Fruit fly (Drosophila melanogaster) whole organism, embryonic: Measurements from ENCODE around the gene Polr3F.

Source experiments
- CG10366 ChIP-seq: fragments of 200-800 bp; sonication (Bioruptor generic); IDR thresholded peaks from 2 replicates; pipeline ENCODE4 v1.3.6; 2022; ENCODE audit warnings: missing biosample characterization, missing genetic modification characterization
- CG11085 ChIP-seq: fragments of 200-800 bp; sonication (Bioruptor generic); IDR thresholded peaks from 2 replicates; pipeline ENCODE4 v1.3.6; 2022; ENCODE audit warnings: missing biosample characterization, missing genetic modification characterization
- CG11398 ChIP-seq: fragments of 200-800 bp; sonication (Bioruptor generic); optimal IDR thresholded peaks from 2 replicates; lab custom pipeline; 2016; ENCODE audit warnings: missing biosample characterization, missing genetic modification characterization
- CG11723 ChIP-seq: fragments of 200-800 bp; sonication (Bioruptor generic); optimal IDR thresholded peaks from 2 replicates; lab custom pipeline; 2017; ENCODE audit warnings: missing biosample characterization, mild to moderate bottlenecking, missing genetic modification characterization
- CG12071 ChIP-seq: fragments of 200-800 bp; sonication (Bioruptor generic); optimal IDR thresholded peaks from 3 replicates; lab custom pipeline; 2018; ENCODE audit warnings: missing biosample characterization, mild to moderate bottlenecking, missing genetic modification characterization
- CG12236 ChIP-seq: fragments of 200-800 bp; sonication (Bioruptor generic); optimal IDR thresholded peaks from 2 replicates; lab custom pipeline; 2016; ENCODE audit warnings: missing biosample characterization, missing genetic modification characterization
- CG12744 ChIP-seq: fragments of 200-800 bp; sonication (Bioruptor generic); optimal IDR thresholded peaks from 2 replicates; lab custom pipeline; 2016; ENCODE audit warnings: missing biosample characterization, missing genetic modification characterization
- CG12942 ChIP-seq: fragments of 200-800 bp; sonication (Bioruptor generic); optimal IDR thresholded peaks from 3 replicates; lab custom pipeline; 2016; ENCODE audit warnings: missing biosample characterization, missing genetic modification characterization
- CG13287 ChIP-seq: fragments of 200-800 bp; sonication (Bioruptor generic); IDR thresholded peaks from 2 replicates; pipeline ENCODE4 v1.3.6; 2022; ENCODE audit warnings: missing biosample characterization, missing genetic modification characterization; ENCODE audit not compliant: partially characterized antibody
- CG13624 ChIP-seq: fragments of 200-800 bp; sonication (Bioruptor generic); optimal IDR thresholded peaks from 2 replicates; lab custom pipeline; 2016; ENCODE audit warnings: missing biosample characterization, missing genetic modification characterization
- CG14965 ChIP-seq: fragments of 200-800 bp; sonication (Bioruptor generic); optimal IDR thresholded peaks from 2 replicates; lab custom pipeline; 2016; ENCODE audit warnings: missing biosample characterization, missing genetic modification characterization, borderline replicate concordance
- CG15011 ChIP-seq: fragments of 200-800 bp; sonication (Bioruptor generic); optimal IDR thresholded peaks from 3 replicates; lab custom pipeline; 2018; ENCODE audit warnings: missing biosample characterization, mild to moderate bottlenecking, missing genetic modification characterization
- CG15514 ChIP-seq: fragments of 200-800 bp; sonication (Bioruptor generic); optimal IDR thresholded peaks from 3 replicates; lab custom pipeline; 2017; ENCODE audit warnings: missing biosample characterization, missing genetic modification characterization, mild to moderate bottlenecking, moderate library complexity, missing genetic modification reagents
- CG15601 ChIP-seq: fragments of 200-800 bp; sonication (Bioruptor generic); optimal IDR thresholded peaks from 3 replicates; lab custom pipeline; 2019; ENCODE audit warnings: missing biosample characterization, mild to moderate bottlenecking, missing genetic modification characterization, moderate library complexity
- CG2202 ChIP-seq: fragments of 200-800 bp; sonication (Bioruptor generic); optimal IDR thresholded peaks from 2 replicates; lab custom pipeline; 2018; ENCODE audit warnings: missing biosample characterization, mild to moderate bottlenecking, missing genetic modification characterization
- CG2712 ChIP-seq: fragments of 200-800 bp; optimal IDR thresholded peaks from 3 replicates; lab custom pipeline; 2019; ENCODE audit warnings: missing biosample characterization, mild to moderate bottlenecking, missing genetic modification characterization, moderate library complexity
- CG30403 ChIP-seq: fragments of 200-800 bp; sonication (Bioruptor generic); optimal IDR thresholded peaks from 3 replicates; lab custom pipeline; 2016; ENCODE audit warnings: missing biosample characterization, missing genetic modification characterization
- CG4707 ChIP-seq: fragments of 200-800 bp; sonication (Bioruptor generic); optimal IDR thresholded peaks from 2 replicates; lab custom pipeline; 2018; ENCODE audit warnings: missing biosample characterization, mild to moderate bottlenecking, missing genetic modification characterization, moderate library complexity
- CG4820 ChIP-seq: fragments of 200-800 bp; sonication (Bioruptor generic); optimal IDR thresholded peaks from 3 replicates; lab custom pipeline; 2016; ENCODE audit warnings: missing biosample characterization, missing genetic modification characterization
- CG6254 ChIP-seq: fragments of 200-800 bp; sonication (Bioruptor generic); optimal IDR thresholded peaks from 3 replicates; lab custom pipeline; 2017; ENCODE audit warnings: mild to moderate bottlenecking, missing biosample characterization, missing genetic modification reagents, missing genetic modification characterization
- CG6689 ChIP-seq: fragments of 200-800 bp; sonication (Bioruptor generic); IDR thresholded peaks from 2 replicates; pipeline ENCODE4 v1.3.6; 2022; ENCODE audit warnings: missing biosample characterization, missing genetic modification characterization
- CG8388 ChIP-seq: fragments of 200-800 bp; sonication (Bioruptor generic); optimal IDR thresholded peaks from 2 replicates; lab custom pipeline; 2019; ENCODE audit warnings: missing biosample characterization, mild to moderate bottlenecking, missing genetic modification characterization, moderate library complexity
- CHES-1-like ChIP-seq: fragments of 200-800 bp; sonication (Bioruptor generic); optimal IDR thresholded peaks from 2 replicates; lab custom pipeline; 2016; ENCODE audit warnings: missing biosample characterization, missing genetic modification characterization
- CkIIα-i1 ChIP-seq: fragments of 200-800 bp; sonication (Bioruptor generic); IDR thresholded peaks from 2 replicates; pipeline ENCODE4 v1.3.6; 2022; ENCODE audit warnings: missing biosample characterization, missing genetic modification characterization
- Dp ChIP-seq: fragments of 200-800 bp; sonication (Bioruptor generic); optimal IDR thresholded peaks from 2 replicates; lab custom pipeline; 2018; ENCODE audit warnings: missing biosample characterization, mild to moderate bottlenecking, missing genetic modification characterization, moderate library complexity
- E2f2 ChIP-seq: fragments of 200-800 bp; sonication (Bioruptor generic); IDR thresholded peaks from 2 replicates; pipeline ENCODE4 v1.3.6; 2022; ENCODE audit warnings: missing biosample characterization, missing genetic modification characterization
- ERR ChIP-seq: fragments of 200-800 bp; sonication (Bioruptor generic); optimal IDR thresholded peaks from 2 replicates; lab custom pipeline; 2016; ENCODE audit warnings: missing biosample characterization, missing genetic modification characterization
- H2.0 ChIP-seq: fragments of 200-800 bp; sonication (Bioruptor generic); IDR thresholded peaks from 2 replicates; pipeline ENCODE4 v1.3.6; 2022; ENCODE audit warnings: missing biosample characterization, missing genetic modification characterization
- Hand ChIP-seq: fragments of 200-800 bp; sonication (Bioruptor generic); optimal IDR thresholded peaks from 2 replicates; lab custom pipeline; 2017; ENCODE audit warnings: mild to moderate bottlenecking, missing biosample characterization, missing genetic modification reagents, missing genetic modification characterization
- Nf-YC ChIP-seq: fragments of 200-800 bp; optimal IDR thresholded peaks from 3 replicates; lab custom pipeline; 2019; ENCODE audit warnings: missing biosample characterization, mild to moderate bottlenecking, missing genetic modification characterization, moderate library complexity
- Poxn ChIP-seq: fragments of 200-800 bp; sonication (Bioruptor generic); IDR thresholded peaks from 2 replicates; pipeline ENCODE4 v1.3.6; 2022; ENCODE audit warnings: missing biosample characterization, missing genetic modification characterization
- Spps ChIP-seq: fragments of 200-800 bp; sonication (Bioruptor generic); optimal IDR thresholded peaks from 2 replicates; lab custom pipeline; 2018; ENCODE audit warnings: missing biosample characterization, mild to moderate bottlenecking, missing genetic modification characterization
- amos ChIP-seq: fragments of 200-800 bp; sonication (Bioruptor generic); IDR thresholded peaks from 2 replicates; pipeline ENCODE4 v1.3.6; 2022; ENCODE audit warnings: missing biosample characterization, missing genetic modification characterization; ENCODE audit not compliant: partially characterized antibody
- ara ChIP-seq: fragments of 200-800 bp; sonication (Bioruptor generic); IDR thresholded peaks from 2 replicates; pipeline ENCODE4 v1.3.6; 2022; ENCODE audit warnings: missing biosample characterization, missing genetic modification characterization
- bowl ChIP-seq: fragments of 200-800 bp; sonication (Bioruptor generic); IDR thresholded peaks from 2 replicates; pipeline ENCODE4 v1.3.6; 2022; ENCODE audit warnings: missing biosample characterization, missing genetic modification characterization
- dimm ChIP-seq: fragments of 200-800 bp; sonication (Bioruptor generic); IDR thresholded peaks from 2 replicates; pipeline ENCODE4 v1.3.6; 2022; ENCODE audit warnings: missing biosample characterization, missing genetic modification characterization
- ems ChIP-seq: fragments of 200-800 bp; sonication (Bioruptor generic); optimal IDR thresholded peaks from 3 replicates; lab custom pipeline; 2016; ENCODE audit warnings: missing biosample characterization, missing genetic modification characterization
- fd96Cb ChIP-seq: fragments of 200-800 bp; sonication (Bioruptor generic); optimal IDR thresholded peaks from 2 replicates; lab custom pipeline; 2018; ENCODE audit warnings: missing biosample characterization, mild to moderate bottlenecking, missing genetic modification characterization, moderate library complexity
- gro ChIP-seq: fragments of 200-800 bp; sonication (Bioruptor generic); optimal IDR thresholded peaks from 2 replicates; lab custom pipeline; 2016; ENCODE audit warnings: missing biosample characterization, missing genetic modification characterization
- gt ChIP-seq: fragments of 200-800 bp; sonication (Bioruptor generic); IDR thresholded peaks from 2 replicates; pipeline ENCODE4 v1.3.6; 2022; ENCODE audit warnings: missing biosample characterization, missing genetic modification characterization
- hb ChIP-seq: fragments of 200-800 bp; sonication (Bioruptor generic); IDR thresholded peaks from 3 replicates; pipeline ENCODE4 v1.3.6; 2022; ENCODE audit warnings: missing biosample characterization, missing genetic modification characterization; ENCODE audit not compliant: partially characterized antibody
- inv ChIP-seq: fragments of 200-800 bp; sonication (Bioruptor generic); IDR thresholded peaks from 2 replicates; pipeline ENCODE4 v1.3.6; 2022; ENCODE audit warnings: missing biosample characterization, missing genetic modification characterization; ENCODE audit not compliant: partially characterized antibody
- ken ChIP-seq: fragments of 200-800 bp; sonication (Bioruptor generic); IDR thresholded peaks from 3 replicates; pipeline ENCODE4 v1.3.6; 2022; ENCODE audit warnings: missing biosample characterization, missing genetic modification characterization
- lbe ChIP-seq: fragments of 200-800 bp; sonication (Bioruptor generic); optimal IDR thresholded peaks from 2 replicates; lab custom pipeline; 2016; ENCODE audit warnings: missing biosample characterization, mild to moderate bottlenecking, missing genetic modification characterization
- rib ChIP-seq: fragments of 200-800 bp; sonication (Bioruptor generic); IDR thresholded peaks from 2 replicates; pipeline ENCODE4 v1.3.6; 2022; ENCODE audit warnings: missing biosample characterization, missing genetic modification characterization
- scrt ChIP-seq: fragments of 200-800 bp; sonication (Bioruptor generic); optimal IDR thresholded peaks from 2 replicates; lab custom pipeline; 2018; ENCODE audit warnings: missing biosample characterization, mild to moderate bottlenecking, missing genetic modification characterization, moderate library complexity
- sens-2 ChIP-seq: fragments of 200-800 bp; sonication (Bioruptor generic); IDR thresholded peaks from 2 replicates; pipeline ENCODE4 v1.3.6; 2022; ENCODE audit warnings: missing biosample characterization, missing genetic modification characterization
- sisA ChIP-seq: fragments of 200-800 bp; sonication (Bioruptor generic); IDR thresholded peaks from 2 replicates; pipeline ENCODE4 v1.3.6; 2022; ENCODE audit warnings: missing biosample characterization, missing genetic modification characterization
- slou ChIP-seq: fragments of 200-800 bp; sonication (Bioruptor generic); optimal IDR thresholded peaks from 3 replicates; lab custom pipeline; 2016; ENCODE audit warnings: missing biosample characterization, missing genetic modification characterization
- unc-4 ChIP-seq: fragments of 200-800 bp; sonication (Bioruptor generic); IDR thresholded peaks from 2 replicates; pipeline ENCODE4 v1.3.6; 2022; ENCODE audit warnings: missing biosample characterization, missing genetic modification characterization; ENCODE audit not compliant: partially characterized antibody
- zen2 ChIP-seq: fragments of 200-800 bp; sonication (Bioruptor generic); IDR thresholded peaks from 3 replicates; pipeline ENCODE4 v1.3.6; 2022; ENCODE audit warnings: missing biosample characterization, missing genetic modification characterization; ENCODE audit not compliant: partially characterized antibody
- zfh2 ChIP-seq: fragments of 200-800 bp; sonication (Bioruptor generic); optimal IDR thresholded peaks from 2 replicates; lab custom pipeline; 2016; ENCODE audit warnings: missing biosample characterization, missing genetic modification characterization

The Polr3F gene

DNA sequence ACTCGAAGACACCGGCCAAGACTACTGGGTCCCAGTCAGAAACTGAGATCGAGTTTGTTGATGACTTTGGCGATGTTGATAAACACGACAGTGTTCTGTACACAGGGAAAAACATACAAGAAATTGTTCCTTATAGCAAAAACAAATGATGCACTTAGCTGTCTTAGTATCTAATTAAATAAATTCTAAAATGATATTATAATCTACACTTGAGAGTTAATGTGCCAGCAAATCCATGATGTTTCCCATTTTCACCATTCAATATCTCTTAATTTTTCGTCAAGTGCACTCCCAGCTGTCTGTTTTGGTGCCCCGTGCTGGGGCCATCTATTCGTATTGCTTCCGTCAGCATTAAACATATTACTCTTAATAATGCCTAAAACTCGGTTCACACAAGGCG, 33.1 kb upstream of the Polr3F start (continued):
- TF ChIP-seq CG2712 (no peak), CG30403 (GFP tag; lab: Kevin White, UChicago) (peak; percentile 3), CG11723 (GFP tag; lab: Kevin White, UChicago) (no peak), E2f2 (GFP tag; lab: Robert Waterston, UW) (no peak), CkIIα-i1 (GFP tag; lab: Robert Waterston, UW) (no peak), gt (GFP tag; lab: Robert Waterston, UW) (no peak), CG12071 (no peak), Spps (tag; lab: Kevin White, UChicago) (no peak), CG12744 (GFP tag; lab: Kevin White, UChicago) (no peak), CG8388 (GFP tag; lab: Kevin White, UChicago) (no peak), CG11085 (GFP tag; lab: Robert Waterston, UW) (no peak), dimm (no peak), fd96Cb (peak; percentile 18), ERR (GFP tag; lab: Kevin White, UChicago) (no peak), Nf-YC (tag; lab: Kevin White, UChicago) (no peak), CG4707 (GFP tag; lab: Kevin White, UChicago) (no peak), CG10366 (GFP tag; lab: Robert Waterston, UW) (no peak), CG12236 (GFP tag; lab: Kevin White, UChicago) (no peak), unc-4 (GFP tag; lab: Robert Waterston, UW) (no peak), Dp (no peak), CG15601 (tag; lab: Kevin White, UChicago) (no peak), zen2 (GFP tag; lab: Robert Waterston, UW) (no peak), Poxn (no peak), ems (GFP tag; lab: Kevin White, UChicago) (no peak), CHES-1-like (no peak), CG11398 (GFP tag; lab: Kevin White, UChicago) (no peak), CG6254 (GFP tag; lab: Kevin White, UChicago) (no peak), ara (GFP tag; lab: Robert Waterston, UW) (no peak), hb (GFP tag; lab: Robert Waterston, UW) (no peak), CG12942 (GFP tag; lab: Kevin White, UChicago) (no peak), CG13287 (GFP tag; lab: Robert Waterston, UW) (no peak), CG13624 (GFP tag; lab: Kevin White, UChicago) (no peak), ken (GFP tag; lab: Robert Waterston, UW) (no peak), bowl (no peak), CG15514 (peak; percentile 18), sisA (GFP tag; lab: Robert Waterston, UW) (no peak), CG2202 (no peak), amos (no peak), CG14965 (no peak), scrt (no peak), CG15011 (GFP tag; lab: Kevin White, UChicago) (no peak), slou (GFP tag; lab: Kevin White, UChicago) (no peak), Hand (GFP tag; lab: Kevin White, UChicago) (no peak), sens-2 (GFP tag; lab: Robert Waterston, UW) (no peak), lbe (GFP tag; lab: Kevin White, UChicago) (no peak), inv (GFP tag; lab: Robert Waterston, UW) (no peak), zfh2 (GFP tag; lab: Kevin White, UChicago) (no peak), CG6689 (GFP tag; lab: Robert Waterston, UW) (peak; percentile 43), CG4820 (GFP tag; lab: Kevin White, UChicago) (peak; percentile 48), rib (GFP tag; lab: Robert Waterston, UW) (no peak), H2.0 (no peak), gro (GFP tag; lab: Kevin White, UChicago) (no peak)
